Fruit fly (Drosophila melanogaster): Measurements from ENCODE around the gene Top1.

DNA sequence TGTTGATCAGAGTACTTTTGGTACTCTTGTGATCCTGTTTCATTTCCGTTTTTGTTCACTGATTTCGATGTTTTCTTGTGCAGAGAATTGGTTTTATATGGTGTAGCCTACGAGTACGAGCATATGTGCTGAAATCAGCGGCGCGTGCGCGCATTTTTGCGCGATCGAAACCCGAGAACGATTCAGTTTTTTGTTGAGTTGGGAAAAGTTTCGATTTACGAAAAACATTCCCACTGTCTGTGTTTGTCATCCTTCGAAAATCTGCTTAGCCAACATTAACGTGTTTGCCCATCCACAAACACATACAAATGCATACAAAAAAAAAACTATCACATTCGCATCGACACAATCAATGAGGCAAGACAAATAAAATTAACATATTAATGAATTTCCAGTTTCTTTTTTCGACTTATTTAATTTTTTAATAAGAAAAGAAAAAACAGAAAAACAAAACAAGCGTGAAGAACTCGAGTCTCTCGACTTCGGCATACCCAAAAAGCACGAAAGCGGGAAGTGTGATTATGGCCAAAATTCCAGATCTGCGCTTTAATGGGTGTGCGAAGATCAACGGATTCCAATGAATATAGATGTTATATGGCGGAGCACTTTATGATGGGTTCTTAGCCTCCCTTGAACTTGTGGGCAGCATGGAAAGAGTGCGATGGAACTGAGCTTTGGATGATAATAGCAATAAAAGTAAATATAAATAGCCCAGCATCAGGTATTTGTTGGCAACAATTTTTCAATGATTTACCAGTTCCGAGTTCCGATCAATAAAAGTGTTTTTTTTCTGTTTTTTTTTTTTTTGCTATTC is 19.1 kb upstream of the Top1 start:
- TF ChIP-seq C15 (GFP tag; IDR thresholded peaks at IDR 0.05) (no peak), CG7372 (GFP tag; IDR thresholded peaks at IDR 0.05) (no peak), tll (GFP tag; optimal IDR thresholded peaks at IDR 0.05) (no peak), ci (GFP tag; IDR thresholded peaks at IDR 0.05) (no peak)
